Fruit fly (Drosophila melanogaster): ENCODE data around the gene CG17996.

- no peak for TF ChIP-seq CG8478 (optimal IDR thresholded peaks at IDR 0.05)
- TF ChIP-seq Dll (optimal IDR thresholded peaks at IDR 0.05) = no peak
Measured at dm6 chr2L:16743055-16743805, 12.4 kb upstream of the CG17996 start, which contains the start of the genes LSm7 and BuGZ.
